Worm (Caenorhabditis elegans): ENCODE measurements around the gene uso-1.

- no peak for TF ChIP-seq elt-2 (tag; optimal IDR thresholded peaks at IDR 0.05)
- TF ChIP-seq egl-27 (tag; optimal IDR thresholded peaks at IDR 0.05), result no peak
- TF ChIP-seq alr-1 (tag; optimal IDR thresholded peaks at IDR 0.05; ENCODE audit: borderline replicate concordance), result no peak
- no peak for TF ChIP-seq nhr-11 (tag; optimal IDR thresholded peaks at IDR 0.05)
- TF ChIP-seq nhr-237 (tag; optimal IDR thresholded peaks at IDR 0.05), result no peak
- TF ChIP-seq blmp-1 (tag; optimal IDR thresholded peaks at IDR 0.05), result no peak
Measured at ce11 chrIV:13450740-13451139, 3.9 kb downstream of the uso-1 start.

Measured in whole organism, L1 larva.